Worm (Caenorhabditis elegans) whole organism, early embryonic: Measurements from ENCODE around the gene F13E6.1.

Experiments
- B0310.2 ChIP-seq: sonication (generic microtip); optimal IDR thresholded peaks from 2 replicates; lab custom pipeline; 2016; ENCODE audit warnings: mild to moderate bottlenecking, missing genetic modification characterization, missing compliant biosample characterization
- aly-1 ChIP-seq: sonication (generic microtip); optimal IDR thresholded peaks from 2 replicates; lab custom pipeline; 2016; ENCODE audit warnings: missing genetic modification characterization, missing compliant biosample characterization
- ama-1 ChIP-seq: fragments of 150-350 bp; optimal IDR thresholded peaks from 2 replicates; lab custom pipeline; 2014
- ceh-36 ChIP-seq: sonication (generic microtip); optimal IDR thresholded peaks from 2 replicates; lab custom pipeline; 2016; ENCODE audit warnings: missing genetic modification characterization, inconsistent platforms, missing compliant biosample characterization
- flt-1 ChIP-seq: fragments of 200-800 bp; sonication (Bioruptor generic); IDR thresholded peaks from 2 replicates; pipeline ENCODE4 v1.3.6; 2022; ENCODE audit warnings: missing genetic modification characterization, missing compliant biosample characterization
- hmbx-1 ChIP-seq: sonication (generic microtip); optimal IDR thresholded peaks from 2 replicates; lab custom pipeline; 2016; ENCODE audit warnings: mild to moderate bottlenecking, missing genetic modification characterization, missing compliant biosample characterization
- pes-1 ChIP-seq: fragments of 200-800 bp; sonication (Bioruptor generic); IDR thresholded peaks from 2 replicates; pipeline ENCODE4 v1.3.6; 2022; ENCODE audit warnings: missing genetic modification reagents, missing genetic modification characterization, missing compliant biosample characterization
- scrt-1 ChIP-seq: fragments of 200-800 bp; sonication (Bioruptor generic); IDR thresholded peaks from 2 replicates; pipeline ENCODE4 v1.3.6; 2022; ENCODE audit warnings: missing genetic modification characterization, missing compliant biosample characterization
- sea-1 ChIP-seq: fragments of 200-800 bp; sonication (Bioruptor generic); conservative IDR thresholded peaks from 2 replicates; pipeline ENCODE4 v1.3.6; 2022; ENCODE audit warnings: missing genetic modification characterization, missing compliant biosample characterization
- tbx-11 ChIP-seq: fragments of 200-800 bp; sonication (Bioruptor generic); IDR thresholded peaks from 2 replicates; pipeline ENCODE4 v1.3.6; 2022; ENCODE audit warnings: missing genetic modification characterization, missing compliant biosample characterization
- tbx-37 ChIP-seq: fragments of 200-800 bp; sonication (Bioruptor generic); conservative IDR thresholded peaks from 2 replicates; pipeline ENCODE4 v1.3.6; 2022; ENCODE audit warnings: missing genetic modification reagents, missing genetic modification characterization, missing compliant biosample characterization

DNA sequence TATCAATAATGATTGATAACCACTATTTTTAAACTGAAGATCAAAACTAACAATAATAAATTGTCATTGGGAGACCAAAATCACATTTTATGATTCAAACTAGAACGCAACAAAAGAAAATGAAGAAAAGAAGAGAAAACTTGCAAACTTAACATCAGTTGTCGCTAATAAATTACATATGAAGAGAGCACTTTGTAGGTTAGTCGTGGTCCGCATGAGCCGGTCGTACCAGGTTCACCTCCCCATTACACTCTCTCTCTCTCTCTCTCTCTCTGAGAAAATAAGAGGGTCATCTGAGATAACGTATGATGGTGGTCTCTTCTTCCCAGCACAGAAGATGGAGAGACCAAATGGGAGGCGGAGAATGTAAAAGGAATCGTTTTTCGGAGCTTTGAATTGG lies 47.8 kb downstream of the F13E6.1 start:
- TF ChIP-seq scrt-1 (GFP tag; lab: Robert Waterston, UW): no peak
- TF ChIP-seq ceh-36 (tag; lab: Kevin White, UChicago): no peak
- TF ChIP-seq hmbx-1 (tag; lab: Kevin White, UChicago): no peak
- no peak for TF ChIP-seq ama-1 (lab: Kevin White, UChicago)
- no peak for TF ChIP-seq flt-1 (GFP tag; lab: Robert Waterston, UW)
- no peak for TF ChIP-seq B0310.2 (tag; lab: Kevin White, UChicago)
- no peak for TF ChIP-seq tbx-37 (GFP tag; lab: Robert Waterston, UW)
- no peak for TF ChIP-seq tbx-11 (GFP tag; lab: Robert Waterston, UW)
- no peak for TF ChIP-seq sea-1
- no peak for TF ChIP-seq aly-1
- no peak for TF ChIP-seq pes-1 (GFP tag; lab: Robert Waterston, UW)
